Fruit fly (Drosophila melanogaster): ENCODE results near the gene CG4872.

Gene CG4872

DNA sequence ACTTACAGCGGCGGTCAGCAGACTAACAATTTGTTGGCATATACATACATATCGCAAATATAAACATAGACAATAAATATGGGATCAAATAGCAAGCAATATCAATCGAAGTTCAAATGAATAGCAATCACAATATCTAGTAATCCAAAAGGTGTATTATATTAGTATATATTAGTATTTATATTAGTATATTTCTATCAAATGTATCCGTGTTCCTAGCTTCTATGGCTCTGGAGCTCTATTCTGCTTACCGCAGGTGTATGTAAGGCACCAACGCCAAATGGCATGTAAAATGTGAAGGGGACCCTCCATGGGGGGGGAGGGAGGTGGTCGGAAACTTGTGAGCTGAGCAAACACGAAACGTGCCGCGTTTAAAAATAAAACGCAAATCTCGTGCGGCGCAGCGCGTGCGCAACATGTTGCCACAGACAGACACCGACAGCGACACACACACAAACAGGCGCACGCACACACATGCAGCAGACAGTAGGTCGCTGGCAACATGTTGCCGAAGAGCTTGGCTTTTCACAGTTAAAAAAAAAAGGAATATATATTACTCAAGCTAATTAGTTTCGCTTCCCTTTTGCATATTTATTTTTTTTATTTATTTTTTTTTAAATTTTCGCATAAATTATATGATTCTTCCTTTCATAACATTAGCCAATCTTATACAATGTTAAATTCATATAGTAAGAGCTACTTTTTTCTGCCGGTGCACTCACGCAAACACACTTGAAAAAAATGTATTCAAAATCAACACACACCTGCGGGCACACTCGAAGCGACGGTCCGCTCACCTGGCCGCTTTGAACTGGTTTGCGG is 49.5 kb downstream of the CG4872 start (continued):
- TF ChIP-seq CG14860 (GFP tag; IDR thresholded peaks at IDR 0.05; ENCODE audit: partially characterized antibody) (no peak), CG8924 (tag; optimal IDR thresholded peaks at IDR 0.05) (peak; percentile 27), CkIIα-i1 (GFP tag; IDR thresholded peaks at IDR 0.05) (no peak), Meics (GFP tag; optimal IDR thresholded peaks at IDR 0.05) (peak; percentile 67), CG10267 (tag; optimal IDR thresholded peaks at IDR 0.05) (peak; percentile 54), Ets65A (GFP tag) (no peak), Ada2b (GFP tag; IDR thresholded peaks at IDR 0.05) (peak; percentile 74), nom (GFP tag; optimal IDR thresholded peaks at IDR 0.05) (peak; percentile 56), CG4328 (GFP tag; optimal IDR thresholded peaks at IDR 0.05) (peak; percentile 17), Chrac-16 (GFP tag; optimal IDR thresholded peaks at IDR 0.05) (peak; percentile 47), Hmr (GFP tag; optimal IDR thresholded peaks at IDR 0.05) (peak; percentile 51), CG15269 (tag; optimal IDR thresholded peaks at IDR 0.05) (peak; percentile 68), CG32772 (GFP tag; IDR thresholded peaks at IDR 0.05) (peak; percentile 73), br (optimal IDR thresholded peaks at IDR 0.05) (no peak), gsb (GFP tag; IDR thresholded peaks at IDR 0.05) (peak; percentile 42; the same call in 1 of the 2 replicates), CG11504 (tag; optimal IDR thresholded peaks at IDR 0.05) (peak; percentile 100), lov (optimal IDR thresholded peaks at IDR 0.05) (no peak), lov (GFP tag; IDR thresholded peaks at IDR 0.05) (no peak), Neu2 (GFP tag; optimal IDR thresholded peaks at IDR 0.05; ENCODE audit: borderline replicate concordance) (no peak), Sin3A (optimal IDR thresholded peaks at IDR 0.05) (no peak), Hand (GFP tag; optimal IDR thresholded peaks at IDR 0.05) (no peak), Tbp (GFP tag; optimal IDR thresholded peaks at IDR 0.05) (no peak), otp (GFP tag; IDR thresholded peaks at IDR 0.05) (no peak), CG34376 (GFP tag; optimal IDR thresholded peaks at IDR 0.05) (no peak), Xrp1 (GFP tag; IDR thresholded peaks at IDR 0.05) (peak; percentile 76), knrl (GFP tag; IDR thresholded peaks at IDR 0.05; ENCODE audit: partially characterized antibody) (no peak), unc-4 (GFP tag; IDR thresholded peaks at IDR 0.05; ENCODE audit: partially characterized antibody) (no peak), Sry-β (GFP tag; optimal IDR thresholded peaks at IDR 0.05) (no peak), sens-2 (GFP tag; IDR thresholded peaks at IDR 0.05) (no peak), CG5245 (GFP tag; optimal IDR thresholded peaks at IDR 0.05) (peak; percentile 40), CG6254 (GFP tag; optimal IDR thresholded peaks at IDR 0.05) (peak; percentile 54), lola (GFP tag; optimal IDR thresholded peaks at IDR 0.05) (peak in 1 of 3 experiments; percentile 25), row (GFP tag; IDR thresholded peaks at IDR 0.05) (peak; percentile 75), salm (tag; optimal IDR thresholded peaks at IDR 0.05) (peak; percentile 49), B-H2 (GFP tag; optimal IDR thresholded peaks at IDR 0.05) (peak; percentile 4), maf-S (GFP tag; optimal IDR thresholded peaks at IDR 0.05) (no peak), CG2116 (GFP tag; optimal IDR thresholded peaks at IDR 0.05) (no peak), E2f2 (GFP tag; IDR thresholded peaks at IDR 0.05) (0 out of 2 replicates have a peak, but pooled peaks have one; percentile 10), prd (optimal IDR thresholded peaks at IDR 0.05) (no peak), prd (GFP tag; IDR thresholded peaks at IDR 0.05) (peak; percentile 71), zfh2 (GFP tag; optimal IDR thresholded peaks at IDR 0.05) (no peak), Deaf1 (tag; optimal IDR thresholded peaks at IDR 0.05) (peak; percentile 21), CG12299 (tag; optimal IDR thresholded peaks at IDR 0.05) (peak; percentile 42), Bteb2 (GFP tag; optimal IDR thresholded peaks at IDR 0.05) (no peak), chinmo (GFP tag; IDR thresholded peaks at IDR 0.05; ENCODE audit: partially characterized antibody) (peak; percentile 42; the same call in 1 of the 4 replicates), nerfin-2 (GFP tag; IDR thresholded peaks at IDR 0.05; ENCODE audit: partially characterized antibody) (no peak), ewg (GFP tag; optimal IDR thresholded peaks at IDR 0.05) (peak; percentile 34), CG12744 (GFP tag; optimal IDR thresholded peaks at IDR 0.05) (no peak), CTCF (GFP tag; optimal IDR thresholded peaks at IDR 0.05) (no peak), HmgZ (tag; optimal IDR thresholded peaks at IDR 0.05) (peak; percentile 39)
